Fruit fly (Drosophila melanogaster): ENCODE results near the gene CG32645.
A peak's percentile ranks its signal among the peaks of the same experiment; 100 is the strongest.

Gene CG32645

DNA sequence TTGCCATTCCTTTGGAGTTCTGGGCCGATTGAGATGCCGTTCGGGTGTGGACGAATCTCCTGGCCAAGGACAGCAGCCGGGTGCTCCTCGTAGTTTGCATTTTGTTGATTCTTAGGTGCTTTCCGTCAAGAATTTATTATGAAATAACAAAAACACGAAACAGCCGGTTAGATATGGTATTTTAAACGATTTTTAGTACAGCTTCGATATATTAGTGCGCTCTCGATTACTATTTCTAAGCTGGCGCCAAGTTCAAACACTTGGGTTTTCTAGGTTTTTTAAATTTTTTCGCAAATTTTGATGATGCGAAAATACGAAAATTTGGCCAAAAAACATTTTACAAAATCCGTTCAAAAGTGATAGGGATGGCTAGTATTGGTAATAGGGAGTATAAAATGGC is 55.2 kb downstream of the CG32645 start, which contains the start of gene Coq5:
Coq5 (minus strand) TSS at position 303 of the 400 bp plus-strand sequence.
- no peak for TF ChIP-seq kay (GFP tag; ENCODE audit: borderline replicate concordance)
- no peak for TF ChIP-seq Clk (GFP tag; optimal IDR thresholded peaks at IDR 0.05)
- TF ChIP-seq CG14711 (tag; optimal IDR thresholded peaks at IDR 0.05) = no peak
- TF ChIP-seq CG7101 (tag; optimal IDR thresholded peaks at IDR 0.05) = no peak
- no peak for TF ChIP-seq Hr96 (GFP tag; optimal IDR thresholded peaks at IDR 0.05)
- no peak for TF ChIP-seq ovo (GFP tag; optimal IDR thresholded peaks at IDR 0.05)
- no peak for TF ChIP-seq CG33017 (tag; optimal IDR thresholded peaks at IDR 0.05)
- no peak for TF ChIP-seq CG12768 (GFP tag; optimal IDR thresholded peaks at IDR 0.05)
- TF ChIP-seq Crg-1 (GFP tag; optimal IDR thresholded peaks at IDR 0.05) = no peak
- no peak for TF ChIP-seq CG5204 (GFP tag; optimal IDR thresholded peaks at IDR 0.05)
- no peak for TF ChIP-seq cnc (optimal IDR thresholded peaks at IDR 0.05)
- TF ChIP-seq CG7045 (GFP tag; optimal IDR thresholded peaks at IDR 0.05) = no peak
- TF ChIP-seq pad (GFP tag; optimal IDR thresholded peaks at IDR 0.05) = no peak
- no peak for TF ChIP-seq tj (GFP tag; optimal IDR thresholded peaks at IDR 0.05)

dm6 chrX:13202162-13202561 is 63.2 kb downstream of the CG32645 start, which contains the start of gene CG44437:
Gene CG44437 (minus strand): TSS chrX:13202262.
- no peak for TF ChIP-seq CG7045 (GFP tag; optimal IDR thresholded peaks at IDR 0.05)
- TF ChIP-seq kay (GFP tag; ENCODE audit: borderline replicate concordance) = peak; percentile 45

Data from whole organism, adult.